Fruit fly (Drosophila melanogaster): ENCODE data around the gene Wnt5.
A peak's percentile ranks its signal among the peaks of the same experiment; 100 is the strongest.

The Wnt5 gene

dm6 chrX:18546785-18547184 is 41.6 kb upstream of the Wnt5 start (continued):
- no peak for TF ChIP-seq CG16813 (GFP tag; IDR thresholded peaks at IDR 0.05; ENCODE audit: partially characterized antibody)
- peak; percentile 81 for TF ChIP-seq Xbp1 (GFP tag; optimal IDR thresholded peaks at IDR 0.05)
- TF ChIP-seq CG12659 (GFP tag; optimal IDR thresholded peaks at IDR 0.05): peak; percentile 70
- TF ChIP-seq CG1024 (GFP tag; IDR thresholded peaks at IDR 0.05): peak; percentile 78
- peak; percentile 82 for TF ChIP-seq zfh1 (GFP tag; IDR thresholded peaks at IDR 0.05)
- TF ChIP-seq CG3847 (GFP tag; IDR thresholded peaks at IDR 0.05): peak; percentile 87
- peak; percentile 85 for TF ChIP-seq CG9817 (tag; optimal IDR thresholded peaks at IDR 0.05)
- TF ChIP-seq chif (GFP tag; optimal IDR thresholded peaks at IDR 0.05): peak; percentile 52 to 67
- TF ChIP-seq unc-4 (GFP tag; IDR thresholded peaks at IDR 0.05; ENCODE audit: partially characterized antibody): no peak
- TF ChIP-seq CG11695 (GFP tag; IDR thresholded peaks at IDR 0.05): peak; percentile 85
- peak; percentile 50 for TF ChIP-seq Vsx1 (GFP tag; optimal IDR thresholded peaks at IDR 0.05)
- TF ChIP-seq jigr1 (GFP tag; IDR thresholded peaks at IDR 0.05): peak; percentile 74; the same call in 2 of the 3 replicates
- 0 out of 3 replicates have a peak, but pooled peaks have one; percentile 37 for TF ChIP-seq croc (GFP tag; conservative IDR thresholded peaks at IDR 0.05)
- TF ChIP-seq lola (GFP tag; optimal IDR thresholded peaks at IDR 0.05): peak in 1 of 3 experiments; percentile 34
- TF ChIP-seq CG4328 (GFP tag; optimal IDR thresholded peaks at IDR 0.05): peak; percentile 12
- no peak for TF ChIP-seq CG3726 (GFP tag; IDR thresholded peaks at IDR 0.05)
- peak; percentile 87 for TF ChIP-seq CG12769 (tag; optimal IDR thresholded peaks at IDR 0.05)
- TF ChIP-seq CG2116 (GFP tag; optimal IDR thresholded peaks at IDR 0.05): no peak
- TF ChIP-seq CG16815 (GFP tag; optimal IDR thresholded peaks at IDR 0.05): peak; percentile 43
- TF ChIP-seq ranshi (GFP tag; IDR thresholded peaks at IDR 0.05): peak; percentile 85
- 0 out of 2 replicates have a peak, but pooled peaks have one; percentile 17 for TF ChIP-seq CG4360 (GFP tag; IDR thresholded peaks at IDR 0.05)
- no peak for TF ChIP-seq tll (GFP tag; optimal IDR thresholded peaks at IDR 0.05)
- TF ChIP-seq her (GFP tag; optimal IDR thresholded peaks at IDR 0.05): peak; percentile 60
- TF ChIP-seq Spps (tag; optimal IDR thresholded peaks at IDR 0.05): no peak
- peak; percentile 81; the same call in 2 of the 3 replicates for TF ChIP-seq CG6175 (GFP tag; IDR thresholded peaks at IDR 0.05)
- TF ChIP-seq dm (GFP tag; optimal IDR thresholded peaks at IDR 0.05): peak; percentile 40
- no peak for TF ChIP-seq gfzf (GFP tag; optimal IDR thresholded peaks at IDR 0.05)
- TF ChIP-seq CG3163 (GFP tag; optimal IDR thresholded peaks at IDR 0.05): peak; percentile 49
- TF ChIP-seq gsb-n (tag; optimal IDR thresholded peaks at IDR 0.05): peak; percentile 41
- TF ChIP-seq CG13775 (GFP tag; optimal IDR thresholded peaks at IDR 0.05): peak; percentile 56
- TF ChIP-seq ash1 (GFP tag; optimal IDR thresholded peaks at IDR 0.05): no peak
- peak; percentile 81 for TF ChIP-seq CG13624 (GFP tag; optimal IDR thresholded peaks at IDR 0.05)
- TF ChIP-seq Rx (GFP tag; IDR thresholded peaks at IDR 0.05): peak; percentile 71
- no peak for TF ChIP-seq CG17186 (GFP tag; optimal IDR thresholded peaks at IDR 0.05)
- TF ChIP-seq caup (GFP tag; optimal IDR thresholded peaks at IDR 0.05; ENCODE audit: severe bottlenecking): peak; percentile 68
- peak; percentile 55 for TF ChIP-seq CG10274 (GFP tag; optimal IDR thresholded peaks at IDR 0.05)
- peak; percentile 30 for TF ChIP-seq CG3407 (GFP tag; optimal IDR thresholded peaks at IDR 0.05)
- no peak for TF ChIP-seq hb (GFP tag; IDR thresholded peaks at IDR 0.05; ENCODE audit: partially characterized antibody)
- TF ChIP-seq az2 (GFP tag; optimal IDR thresholded peaks at IDR 0.05): peak; percentile 68
- no peak for TF ChIP-seq CG15073 (GFP tag; optimal IDR thresholded peaks at IDR 0.05)
- no peak for TF ChIP-seq Elba2 (GFP tag; optimal IDR thresholded peaks at IDR 0.05)
- peak; percentile 80 for TF ChIP-seq CG12071 (GFP tag; optimal IDR thresholded peaks at IDR 0.05)
- TF ChIP-seq CG8281 (tag; optimal IDR thresholded peaks at IDR 0.05): peak; percentile 34
- TF ChIP-seq CG9932 (GFP tag; IDR thresholded peaks at IDR 0.05): peak; percentile 87
- peak; percentile 47 for TF ChIP-seq CG1529 (GFP tag; optimal IDR thresholded peaks at IDR 0.05)
- no peak for TF ChIP-seq Dp (GFP tag; optimal IDR thresholded peaks at IDR 0.05)
- peak; percentile 78 for TF ChIP-seq CG2712 (tag; optimal IDR thresholded peaks at IDR 0.05)
- no peak for TF ChIP-seq Hmx (GFP tag; optimal IDR thresholded peaks at IDR 0.05)
- peak; percentile 87 for TF ChIP-seq Ptx1 (GFP tag; IDR thresholded peaks at IDR 0.05)
- no peak for TF ChIP-seq cg (GFP tag; optimal IDR thresholded peaks at IDR 0.05)

All from whole organism, embryonic.